Fruit fly (Drosophila melanogaster) whole organism, wandering third instar larva: ENCODE measurements around the gene vnd.

Experiments
- Abd-B ChIP-seq: fragments of >200 bp; optimal IDR thresholded peaks from 2 replicates; lab custom pipeline; 2017; ENCODE audit warnings: missing biosample characterization, missing genetic modification characterization
- CG9705 ChIP-seq: fragments of 200-800 bp; sonication (Bioruptor generic); optimal IDR thresholded peaks from 2 replicates; lab custom pipeline; 2018; ENCODE audit warnings: missing biosample characterization, mild to moderate bottlenecking, missing genetic modification characterization
- CrebA ChIP-seq: fragments of 200-800 bp; sonication (Bioruptor generic); optimal IDR thresholded peaks from 2 replicates; lab custom pipeline; 2016; ENCODE audit warnings: missing biosample characterization, mild to moderate bottlenecking, missing genetic modification characterization, borderline replicate concordance
- Dfd ChIP-seq: fragments of >200 bp; optimal IDR thresholded peaks from 2 replicates; lab custom pipeline; 2017; ENCODE audit warnings: missing biosample characterization, missing genetic modification characterization
- Dif ChIP-seq: fragments of 200-275, 200-300 bp; sonication (Bioruptor generic); optimal IDR thresholded peaks from 2 replicates; lab custom pipeline; 2018; ENCODE audit warnings: missing biosample characterization, missing genetic modification characterization; ENCODE audit not compliant: partially characterized antibody
- HLH106 ChIP-seq: fragments of 200-800 bp; optimal IDR thresholded peaks from 3 replicates; lab custom pipeline; 2019; ENCODE audit warnings: missing biosample characterization, mild to moderate bottlenecking, missing genetic modification characterization, moderate library complexity
- Hnf4 ChIP-seq: fragments of 200-800 bp; sonication (Bioruptor generic); optimal IDR thresholded peaks from 2 replicates; lab custom pipeline; 2016; ENCODE audit warnings: missing biosample characterization, mild to moderate bottlenecking, missing genetic modification characterization
- Hr83 ChIP-seq: fragments of 200-300 bp; sonication (Bioruptor generic); optimal IDR thresholded peaks from 2 replicates; lab custom pipeline; 2016; ENCODE audit warnings: missing biosample characterization, mild to moderate bottlenecking, missing genetic modification characterization, moderate library complexity; ENCODE audit not compliant: poor library complexity, severe bottlenecking
- Jra ChIP-seq: sonication (Bioruptor generic); optimal IDR thresholded peaks from 2 replicates; lab custom pipeline; 2016; ENCODE audit warnings: missing biosample characterization, missing genetic modification characterization
- Mio ChIP-seq: sonication (Bioruptor generic); optimal IDR thresholded peaks from 2 replicates; lab custom pipeline; 2016; ENCODE audit warnings: missing biosample characterization, missing genetic modification characterization
- Rel ChIP-seq, 2 experiments: fragments of 200-800 bp; sonication (Bioruptor generic) in 1 of 2; optimal IDR thresholded peaks; 2 replicates in 1 of 2; 3 replicates in 1 of 2; lab custom pipeline; 2016 to 2019; ENCODE audit warnings: mild to moderate bottlenecking in 2 of 2, missing biosample characterization in 2 of 2, missing genetic modification characterization in 2 of 2, moderate library complexity in 1 of 2
- Sp1 ChIP-seq: fragments of 200-800 bp; sonication (Bioruptor generic); optimal IDR thresholded peaks from 3 replicates; lab custom pipeline; 2019; ENCODE audit warnings: missing biosample characterization, mild to moderate bottlenecking, missing genetic modification characterization, moderate library complexity
- Vsx2 ChIP-seq: fragments of 200-300, 225-300 bp; sonication (Bioruptor generic); optimal IDR thresholded peaks from 2 replicates; lab custom pipeline; 2018; ENCODE audit warnings: missing biosample characterization, missing genetic modification characterization; ENCODE audit not compliant: partially characterized antibody
- br ChIP-seq: fragments of 200-800 bp; sonication (Bioruptor generic); optimal IDR thresholded peaks from 2 replicates; lab custom pipeline; 2016; ENCODE audit warnings: missing biosample characterization, missing genetic modification characterization
- dmrt93B ChIP-seq: fragments of 200-800 bp; sonication (Bioruptor generic); optimal IDR thresholded peaks from 2 replicates; lab custom pipeline; 2018; ENCODE audit warnings: missing biosample characterization, mild to moderate bottlenecking, missing genetic modification characterization
- dsf ChIP-seq: sonication (Bioruptor generic); optimal IDR thresholded peaks from 2 replicates; lab custom pipeline; 2016; ENCODE audit warnings: missing biosample characterization, missing genetic modification characterization, borderline replicate concordance
- ey ChIP-seq: fragments of 200-800 bp; sonication (Bioruptor generic); optimal IDR thresholded peaks from 2 replicates; lab custom pipeline; 2016; ENCODE audit warnings: missing biosample characterization, missing genetic modification characterization
- foxo ChIP-seq, 2 experiments: fragments of 200-800 bp; sonication (Bioruptor generic); optimal IDR thresholded peaks; 2 replicates in 1 of 2; 3 replicates in 1 of 2; lab custom pipeline; 2016 to 2017; ENCODE audit warnings: missing biosample characterization in 2 of 2, missing genetic modification characterization in 2 of 2
- fru ChIP-seq: fragments of 200-800 bp; sonication (Bioruptor generic); optimal IDR thresholded peaks from 3 replicates; lab custom pipeline; 2016; ENCODE audit warnings: missing biosample characterization, mild to moderate bottlenecking, missing genetic modification characterization
- lola ChIP-seq: fragments of >200 bp; optimal IDR thresholded peaks from 2 replicates; lab custom pipeline; 2017; ENCODE audit warnings: missing biosample characterization, missing genetic modification characterization
- psq ChIP-seq: fragments of 200-800 bp; sonication (Bioruptor generic); optimal IDR thresholded peaks from 3 replicates; lab custom pipeline; 2017; ENCODE audit warnings: missing biosample characterization, mild to moderate bottlenecking, missing genetic modification characterization, moderate library complexity
- sage ChIP-seq: fragments of 200-800 bp; sonication (Bioruptor generic); optimal IDR thresholded peaks from 2 replicates; lab custom pipeline; 2016; ENCODE audit warnings: missing biosample characterization, mild to moderate bottlenecking, missing genetic modification characterization
- tai ChIP-seq: sonication (Bioruptor generic); optimal IDR thresholded peaks from 2 replicates; lab custom pipeline; 2016; ENCODE audit warnings: missing biosample characterization, missing genetic modification characterization
- usp ChIP-seq: fragments of >200 bp; optimal IDR thresholded peaks from 2 replicates; lab custom pipeline; 2017; ENCODE audit warnings: missing biosample characterization, missing genetic modification characterization

vnd gene

DNA sequence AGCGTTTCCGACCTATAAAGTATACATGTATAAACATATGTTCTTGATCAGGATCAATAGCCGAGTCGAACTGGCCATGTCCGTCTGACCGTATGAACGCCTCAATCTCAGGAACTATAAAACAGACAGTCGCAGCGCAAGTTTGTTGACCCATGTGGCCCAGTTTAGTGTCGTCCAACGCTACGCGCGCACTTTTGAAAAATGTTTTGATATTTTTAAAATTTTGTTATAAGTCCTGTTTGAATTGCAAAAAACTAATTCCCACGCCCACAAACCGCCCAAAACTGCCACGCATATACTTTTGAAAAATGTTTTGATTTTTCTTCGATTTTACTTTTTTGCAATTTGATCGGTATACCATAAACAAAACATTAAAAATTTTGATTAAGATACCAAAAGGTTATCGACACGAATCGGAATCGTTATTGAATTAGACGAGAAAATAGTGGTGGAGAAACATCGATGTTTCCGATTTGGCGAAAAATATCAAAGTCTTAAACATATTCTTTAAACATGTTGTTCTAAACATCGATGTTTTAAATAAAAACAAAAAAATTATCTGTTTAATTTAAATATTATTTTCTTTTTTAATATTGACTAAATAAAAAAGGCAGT is 64.6 kb downstream of the vnd start:
- TF ChIP-seq Jra (GFP tag; lab: Kevin White, UChicago) (no peak), Hnf4 (no peak), lola (GFP tag; lab: Kevin White, UChicago) (no peak), Mio (no peak), foxo (GFP tag; optimal IDR thresholded peaks at IDR 0.05; lab: Kevin White, UChicago) (no peak), CG9705 (GFP tag; lab: Kevin White, UChicago) (no peak), Vsx2 (GFP tag; lab: Kevin White, UChicago) (no peak), br (no peak), fru (no peak), psq (no peak), Dif (no peak), CrebA (GFP tag; lab: Kevin White, UChicago) (no peak), ey (GFP tag; lab: Kevin White, UChicago) (no peak), sage (no peak), dsf (GFP tag; lab: Kevin White, UChicago) (no peak), HLH106 (no peak)

DNA sequence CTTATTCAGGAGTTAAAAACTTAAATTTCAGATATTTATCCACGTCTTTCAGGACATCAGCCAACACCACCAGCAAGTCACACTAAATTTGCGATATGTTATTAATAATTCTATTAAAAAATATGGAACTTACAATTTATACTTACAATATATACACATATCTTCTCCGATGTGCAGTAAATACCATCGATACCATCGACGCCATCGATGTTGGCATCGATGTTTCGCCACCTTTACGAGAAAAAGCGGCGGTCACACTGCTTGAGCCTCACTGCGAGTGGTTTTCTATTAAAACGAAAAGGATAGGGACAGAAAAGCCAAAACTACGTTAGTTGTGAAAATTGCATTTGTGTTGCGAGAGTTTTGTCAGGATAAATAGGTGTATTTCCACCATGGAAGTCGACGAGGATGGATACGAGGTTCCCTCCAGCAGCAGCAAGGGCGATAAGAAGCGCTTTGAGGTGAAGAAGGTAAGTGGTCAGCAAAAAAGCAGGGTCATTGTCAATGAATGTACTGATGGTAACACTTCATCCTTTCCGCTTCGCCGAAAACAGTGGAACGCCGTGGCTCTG is 65.2 kb downstream of the vnd start, which contains the start of gene Roc1a:
Gene Roc1a, plus strand, starts transcription at position 249 of the 572 bp plus-strand sequence.
- TF ChIP-seq Abd-B (GFP tag; lab: Kevin White, UChicago) (no peak), HLH106 (peak; percentile 34), psq (peak; percentile 21), Hr83 (GFP tag; lab: Kevin White, UChicago) (peak; percentile 10), Sp1 (GFP tag; lab: Kevin White, UChicago) (peak; percentile 11), dmrt93B (GFP tag; lab: Kevin White, UChicago) (no peak), Dif (no peak), tai (GFP tag; lab: Kevin White, UChicago) (no peak), Dfd (GFP tag; lab: Kevin White, UChicago) (no peak), Rel (GFP tag; optimal IDR thresholded peaks at IDR 0.05; lab: Kevin White, UChicago) (no peak), Rel (tag; optimal IDR thresholded peaks at IDR 0.05; lab: Kevin White, UChicago) (peak; percentile 33), foxo (GFP tag; optimal IDR thresholded peaks at IDR 0.05; lab: Kevin White, UChicago) (peak in 1 of 2 experiments; percentile 39), usp (GFP tag; lab: Kevin White, UChicago) (no peak)
- TF ChIP-seq, all 38 proteins: peak for 6
